Worm (Caenorhabditis elegans) whole organism, L1 larva: ENCODE results near the gene daf-15.

ENCODE experiments used
- aly-2 ChIP-seq: fragments of 150-350 bp; optimal IDR thresholded peaks from 2 replicates; lab custom pipeline; 2014; ENCODE audit warnings: missing biosample characterization, missing genetic modification characterization
- elt-2 ChIP-seq: sonication (generic microtip); optimal IDR thresholded peaks from 2 replicates; lab custom pipeline; 2016; ENCODE audit warnings: missing genetic modification characterization, mild to moderate bottlenecking, inconsistent platforms, missing compliant biosample characterization, missing genetic modification reagents
- pqm-1 ChIP-seq: sonication (generic microtip); optimal IDR thresholded peaks from 3 replicates; lab custom pipeline; 2017; ENCODE audit warnings: missing biosample characterization, missing genetic modification characterization
- unc-62 ChIP-seq: fragments of 150-350 bp; optimal IDR thresholded peaks from 2 replicates; lab custom pipeline; 2014; ENCODE audit warnings: missing biosample characterization, missing genetic modification reagents, missing genetic modification characterization
- vab-15 ChIP-seq: sonication (generic microtip); optimal IDR thresholded peaks from 2 replicates; lab custom pipeline; 2017; ENCODE audit warnings: missing genotype, mild to moderate bottlenecking, missing genetic modification characterization, missing compliant biosample characterization
- zag-1 ChIP-seq: fragments of 150-350 bp; optimal IDR thresholded peaks from 2 replicates; lab custom pipeline; 2014; ENCODE audit warnings: missing biosample characterization, missing genetic modification characterization

- no peak for TF ChIP-seq pqm-1
- no peak for TF ChIP-seq aly-2 (tag; lab: Kevin White, UChicago)
- TF ChIP-seq vab-15 (tag; lab: Kevin White, UChicago): no peak
- no peak for TF ChIP-seq elt-2 (tag; lab: Kevin White, UChicago)
- no peak for TF ChIP-seq zag-1 (tag; lab: Kevin White, UChicago)
- no peak for TF ChIP-seq unc-62 (GFP tag; lab: Kevin White, UChicago)
Observed at ce11 chrIV:9440880-9441336, 54.9 kb downstream of the daf-15 start, which contains the start of gene idh-1.
